Fruit fly (Drosophila melanogaster): ENCODE results near the gene Keap1.

The Keap1 gene

DNA sequence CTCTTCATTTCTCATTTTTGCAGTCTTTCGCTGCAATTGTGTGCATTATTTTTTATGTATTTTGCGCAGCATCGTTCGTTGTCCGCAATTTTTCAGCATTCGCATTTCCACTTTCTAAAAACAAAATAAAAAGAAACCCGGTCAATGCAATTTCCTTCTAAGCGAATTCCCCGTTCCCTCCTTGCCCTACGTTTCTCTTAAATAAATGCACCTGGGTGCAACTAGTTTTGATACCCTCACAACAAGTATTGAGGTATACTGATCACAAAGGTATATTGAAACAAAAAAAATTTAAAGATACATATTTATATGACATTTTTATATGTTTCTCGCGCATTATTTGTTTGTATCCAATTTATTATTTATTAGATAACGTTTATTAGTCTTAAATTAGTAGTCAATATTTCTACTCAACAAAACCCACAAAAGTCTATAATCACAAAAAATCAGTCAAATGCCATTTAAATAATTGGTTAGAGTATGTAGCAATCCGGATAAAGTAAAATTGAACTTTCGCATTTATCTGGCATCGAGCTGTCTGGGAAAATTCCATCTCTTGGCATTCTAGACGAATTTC is 1.7 kb upstream of the Keap1 start (continued):
- TF ChIP-seq ftz-f1 (GFP tag; optimal IDR thresholded peaks at IDR 0.05) = no peak
- 0 out of 3 replicates have a peak, but pooled peaks have one; percentile 11 for TF ChIP-seq row (GFP tag; IDR thresholded peaks at IDR 0.05)
- no peak for TF ChIP-seq D (optimal IDR thresholded peaks at IDR 0.05)
- peak; percentile 12 for TF ChIP-seq D (GFP tag; optimal IDR thresholded peaks at IDR 0.05)
- no peak for TF ChIP-seq CG12744 (GFP tag; optimal IDR thresholded peaks at IDR 0.05)
- TF ChIP-seq lab (GFP tag; optimal IDR thresholded peaks at IDR 0.05) = no peak
- no peak for TF ChIP-seq trem (tag; optimal IDR thresholded peaks at IDR 0.05)
- TF ChIP-seq toy (GFP tag; IDR thresholded peaks at IDR 0.05) = no peak
- peak; percentile 52 for TF ChIP-seq CG18262 (tag; optimal IDR thresholded peaks at IDR 0.05)
- TF ChIP-seq ac (GFP tag; optimal IDR thresholded peaks at IDR 0.05) = no peak
- TF ChIP-seq CG13775 (GFP tag; optimal IDR thresholded peaks at IDR 0.05) = no peak
- peak; percentile 42 for TF ChIP-seq CG13424 (tag; optimal IDR thresholded peaks at IDR 0.05)
- no peak for TF ChIP-seq Rx (GFP tag; IDR thresholded peaks at IDR 0.05)
- no peak for TF ChIP-seq CG3281 (GFP tag; optimal IDR thresholded peaks at IDR 0.05)
- TF ChIP-seq Dp (GFP tag; optimal IDR thresholded peaks at IDR 0.05) = no peak
- TF ChIP-seq HLH4C (GFP tag; IDR thresholded peaks at IDR 0.05; ENCODE audit: partially characterized antibody) = no peak
- TF ChIP-seq CG14965 (GFP tag; optimal IDR thresholded peaks at IDR 0.05; ENCODE audit: borderline replicate concordance) = no peak
- TF ChIP-seq Ets65A (GFP tag) = peak; percentile 43
- no peak for TF ChIP-seq CG11723 (GFP tag; optimal IDR thresholded peaks at IDR 0.05)
- peak; percentile 25 for TF ChIP-seq CG10267 (tag; optimal IDR thresholded peaks at IDR 0.05)
- no peak for TF ChIP-seq eyg (GFP tag; optimal IDR thresholded peaks at IDR 0.05)
- TF ChIP-seq Hmr (GFP tag; optimal IDR thresholded peaks at IDR 0.05) = no peak
- TF ChIP-seq H2.0 (GFP tag; IDR thresholded peaks at IDR 0.05) = no peak
- TF ChIP-seq CG34224 (GFP tag; IDR thresholded peaks at IDR 0.05; ENCODE audit: partially characterized antibody) = no peak
- TF ChIP-seq Meics (GFP tag; optimal IDR thresholded peaks at IDR 0.05) = no peak
- no peak for TF ChIP-seq CG32767 (GFP tag; IDR thresholded peaks at IDR 0.05)
- peak; percentile 10 for TF ChIP-seq CG17359 (tag; optimal IDR thresholded peaks at IDR 0.05)
- TF ChIP-seq abd-A (tag; optimal IDR thresholded peaks at IDR 0.05) = no peak
- TF ChIP-seq Doc2 (GFP tag; IDR thresholded peaks at IDR 0.05) = no peak
- TF ChIP-seq vvl (GFP tag; IDR thresholded peaks at IDR 0.05) = 0 out of 2 replicates have a peak, but pooled peaks have one; percentile 9
- no peak for TF ChIP-seq sqz (GFP tag; optimal IDR thresholded peaks at IDR 0.05)
- TF ChIP-seq CG15601 (tag; optimal IDR thresholded peaks at IDR 0.05) = peak; percentile 25
- no peak for TF ChIP-seq Sin3A (optimal IDR thresholded peaks at IDR 0.05)
- TF ChIP-seq PHDP (tag; optimal IDR thresholded peaks at IDR 0.05) = peak; percentile 12
- no peak for TF ChIP-seq CG11398 (GFP tag; optimal IDR thresholded peaks at IDR 0.05)
- TF ChIP-seq wor (GFP tag; IDR thresholded peaks at IDR 0.05) = no peak
- TF ChIP-seq Sox100B (GFP tag; optimal IDR thresholded peaks at IDR 0.05) = no peak
- no peak for TF ChIP-seq vnd (GFP tag; IDR thresholded peaks at IDR 0.05; ENCODE audit: partially characterized antibody)
- TF ChIP-seq CG12219 (GFP tag; optimal IDR thresholded peaks at IDR 0.05) = no peak
- no peak for TF ChIP-seq CG3065 (GFP tag; optimal IDR thresholded peaks at IDR 0.05)
- TF ChIP-seq CG12299 (tag; optimal IDR thresholded peaks at IDR 0.05) = no peak
- no peak for TF ChIP-seq al (GFP tag; IDR thresholded peaks at IDR 0.05)
- TF ChIP-seq az2 (GFP tag; optimal IDR thresholded peaks at IDR 0.05) = peak; percentile 6
- TF ChIP-seq CG2129 (GFP tag; IDR thresholded peaks at IDR 0.05; ENCODE audit: partially characterized antibody) = no peak
- no peak for TF ChIP-seq lov (optimal IDR thresholded peaks at IDR 0.05)
- TF ChIP-seq lov (GFP tag; IDR thresholded peaks at IDR 0.05) = no peak
- TF ChIP-seq CG8359 (GFP tag; optimal IDR thresholded peaks at IDR 0.05; ENCODE audit: borderline replicate concordance) = no peak
- peak; percentile 64 for TF ChIP-seq gem (tag; optimal IDR thresholded peaks at IDR 0.05)
- TF ChIP-seq CG17385 (GFP tag; optimal IDR thresholded peaks at IDR 0.05) = no peak
- no peak for TF ChIP-seq onecut (GFP tag; IDR thresholded peaks at IDR 0.05)
- peak; percentile 54; the same call in 1 of the 2 replicates for TF ChIP-seq CG31441 (GFP tag; IDR thresholded peaks at IDR 0.05)

Data from whole organism, embryonic.